Worm (Caenorhabditis elegans): ENCODE data around the gene K05F1.6.

The K05F1.6 gene

ce11 chrII:5835146-5835545 lies 52.8 kb downstream of the K05F1.6 start:
- TF ChIP-seq blmp-1 (tag; optimal IDR thresholded peaks at IDR 0.05) (no peak), unc-39 (tag; optimal IDR thresholded peaks at IDR 0.05) (no peak), bed-3 (GFP tag; optimal IDR thresholded peaks at IDR 0.05) (no peak), sem-2 (GFP tag; optimal IDR thresholded peaks at IDR 0.05) (no peak)

ce11 chrII:5836153-5836719 lies 53.9 kb downstream of the K05F1.6 start, which contains the start of gene fzo-1:
Gene fzo-1 (minus strand): TSS chrII:5836203.
- TF ChIP-seq ceh-39 (tag; optimal IDR thresholded peaks at IDR 0.05), result peak; percentile 20
- peak; percentile 19 for TF ChIP-seq bed-3 (GFP tag; optimal IDR thresholded peaks at IDR 0.05)
- peak; percentile 32 for TF ChIP-seq cnd-1 (tag; optimal IDR thresholded peaks at IDR 0.05)
- TF ChIP-seq ceh-83 (GFP tag; optimal IDR thresholded peaks at IDR 0.05), result peak; percentile 59
- TF ChIP-seq ces-1 (GFP tag; optimal IDR thresholded peaks at IDR 0.05), result peak; percentile 82
- TF ChIP-seq tbx-8 (GFP tag; optimal IDR thresholded peaks at IDR 0.05), result no peak
- no peak for TF ChIP-seq mls-2 (tag; optimal IDR thresholded peaks at IDR 0.05)
- TF ChIP-seq M03D4.4 (tag; optimal IDR thresholded peaks at IDR 0.05), result no peak
- TF ChIP-seq blmp-1 (tag; optimal IDR thresholded peaks at IDR 0.05), result no peak
- no peak for TF ChIP-seq sem-2 (GFP tag; optimal IDR thresholded peaks at IDR 0.05)
- TF ChIP-seq lsy-2 (tag; optimal IDR thresholded peaks at IDR 0.05), result peak; percentile 32
- TF ChIP-seq nhr-237 (tag; optimal IDR thresholded peaks at IDR 0.05), result peak; percentile 38
- peak; percentile 34 for TF ChIP-seq unc-120 (tag; optimal IDR thresholded peaks at IDR 0.05; ENCODE audit: poor library complexity, severe bottlenecking)
- TF ChIP-seq pha-4 (tag; optimal IDR thresholded peaks at IDR 0.05), result no peak
